Worm (Caenorhabditis elegans): ENCODE results near the gene acp-3.

- TF ChIP-seq pqm-1 (tag; optimal IDR thresholded peaks at IDR 0.05) = no peak
- no peak for TF ChIP-seq unc-39 (tag; optimal IDR thresholded peaks at IDR 0.05)
- TF ChIP-seq sea-2 (GFP tag; optimal IDR thresholded peaks at IDR 0.05) = no peak
These were observed 14.5 kb upstream of the acp-3 start for ce11 chrII:8451425-8451824.
